Worm (Caenorhabditis elegans) whole organism, young adult: ENCODE results near the gene H12D21.6.

ENCODE experiments used
- B0261.1 ChIP-seq: sonication (generic microtip); optimal IDR thresholded peaks from 2 replicates; lab custom pipeline; 2016; ENCODE audit warnings: mild to moderate bottlenecking, missing genetic modification characterization, moderate library complexity, missing compliant biosample characterization
- C06A6.2 ChIP-seq: fragments of 200-800 bp; sonication (Bioruptor generic); conservative IDR thresholded peaks from 2 replicates; pipeline ENCODE4 v1.3.6; 2022; ENCODE audit warnings: missing genetic modification characterization, missing compliant biosample characterization
- D2030.7 ChIP-seq: fragments of 200-800 bp; sonication (Bioruptor generic); IDR thresholded peaks from 2 replicates; pipeline ENCODE4 v1.3.6; 2022; ENCODE audit warnings: missing genetic modification reagents, missing genetic modification characterization, missing compliant biosample characterization
- F22D6.2 ChIP-seq: sonication (generic microtip); optimal IDR thresholded peaks from 2 replicates; lab custom pipeline; 2016; ENCODE audit warnings: mild to moderate bottlenecking, missing genetic modification characterization, missing compliant biosample characterization
- F33H1.4 ChIP-seq: fragments of 200-800 bp; sonication (Bioruptor generic); IDR thresholded peaks from 2 replicates; pipeline ENCODE4 v1.3.6; 2022; ENCODE audit warnings: missing genetic modification reagents, missing genetic modification characterization, missing compliant biosample characterization
- F37B4.10 ChIP-seq: fragments of 200-800 bp; sonication (Bioruptor generic); IDR thresholded peaks from 2 replicates; pipeline ENCODE4 v1.3.6; 2022; ENCODE audit warnings: missing genetic modification characterization, missing compliant biosample characterization
- F52B5.7 ChIP-seq: sonication (generic microtip); optimal IDR thresholded peaks from 2 replicates; lab custom pipeline; 2016; ENCODE audit warnings: mild to moderate bottlenecking, missing genetic modification characterization, missing compliant biosample characterization
- F57A8.1 ChIP-seq: fragments of 200-800 bp; sonication (Bioruptor generic); optimal IDR thresholded peaks from 2 replicates; lab custom pipeline; 2018; ENCODE audit warnings: mild to moderate bottlenecking, missing genetic modification characterization, moderate library complexity, missing compliant biosample characterization
- T07F8.4 ChIP-seq: sonication (generic microtip); optimal IDR thresholded peaks from 2 replicates; lab custom pipeline; 2016; ENCODE audit warnings: mild to moderate bottlenecking, missing genetic modification characterization, moderate library complexity, missing compliant biosample characterization
- T26A5.8 ChIP-seq: sonication (generic microtip); optimal IDR thresholded peaks from 2 replicates; lab custom pipeline; 2016; ENCODE audit warnings: missing genetic modification characterization, missing compliant biosample characterization
- Y67H2A.10 ChIP-seq: fragments of 200-800 bp; sonication (Bioruptor generic); conservative IDR thresholded peaks from 2 replicates; pipeline ENCODE4 v1.3.6; 2022; ENCODE audit warnings: missing genetic modification reagents, missing genetic modification characterization, missing compliant biosample characterization
- athp-1 ChIP-seq: sonication (generic microtip); optimal IDR thresholded peaks from 2 replicates; lab custom pipeline; 2017; ENCODE audit warnings: mild to moderate bottlenecking, missing genetic modification characterization, missing compliant biosample characterization
- attf-6 ChIP-seq: fragments of 200-800 bp; sonication (Bioruptor generic); IDR thresholded peaks from 2 replicates; pipeline ENCODE4 v1.3.6; 2022; ENCODE audit warnings: missing genetic modification reagents, missing genetic modification characterization, missing compliant biosample characterization
- ceh-91 ChIP-seq: fragments of 200-800 bp; sonication (Bioruptor generic); IDR thresholded peaks from 2 replicates; pipeline ENCODE4 v1.3.6; 2022; ENCODE audit warnings: missing genetic modification reagents, missing genetic modification characterization, missing compliant biosample characterization
- chd-7 ChIP-seq: sonication (generic microtip); optimal IDR thresholded peaks from 2 replicates; lab custom pipeline; 2016; ENCODE audit warnings: mild to moderate bottlenecking, missing genetic modification characterization, moderate library complexity, missing compliant biosample characterization
- dox-1 ChIP-seq: fragments of 200-800 bp; sonication (Bioruptor generic); IDR thresholded peaks from 2 replicates; pipeline ENCODE4 v1.3.6; 2022; ENCODE audit warnings: missing genetic modification reagents, missing genetic modification characterization, missing compliant biosample characterization
- efl-1 ChIP-seq: fragments of 150-350 bp; optimal IDR thresholded peaks from 2 replicates; lab custom pipeline; 2014; ENCODE audit warnings: missing biosample characterization, missing genetic modification reagents, missing genetic modification characterization
- gei-17 ChIP-seq: fragments of 200-800 bp; sonication (Bioruptor generic); optimal IDR thresholded peaks from 2 replicates; lab custom pipeline; 2018; ENCODE audit warnings: mild to moderate bottlenecking, missing genetic modification characterization, missing compliant biosample characterization
- hmg-1.2 ChIP-seq: fragments of 200-800 bp; sonication (Bioruptor generic); IDR thresholded peaks from 2 replicates; pipeline ENCODE4 v1.3.6; 2022; ENCODE audit warnings: missing genetic modification reagents, missing genetic modification characterization, missing compliant biosample characterization
- hrde-1 ChIP-seq: sonication (generic microtip); optimal IDR thresholded peaks from 2 replicates; lab custom pipeline; 2016; ENCODE audit warnings: missing genetic modification characterization, mild to moderate bottlenecking, missing compliant biosample characterization, moderate library complexity, missing genotype, missing genetic modification reagents, borderline replicate concordance
- hsf-1 ChIP-seq: fragments of 200-800 bp; sonication (Bioruptor generic); IDR thresholded peaks from 2 replicates; pipeline ENCODE4 v1.3.6; 2022; ENCODE audit warnings: missing genetic modification reagents, missing genetic modification characterization, missing compliant biosample characterization
- lin-26 ChIP-seq: fragments of 200-800 bp; sonication (Bioruptor generic); IDR thresholded peaks from 2 replicates; pipeline ENCODE4 v1.3.6; 2022; ENCODE audit warnings: missing genetic modification reagents, missing genetic modification characterization, missing compliant biosample characterization
- lin-54 ChIP-seq: fragments of 200-800 bp; sonication (Bioruptor generic); optimal IDR thresholded peaks from 2 replicates; lab custom pipeline; 2018; ENCODE audit warnings: mild to moderate bottlenecking, missing genetic modification characterization, missing compliant biosample characterization
- lir-1 ChIP-seq: fragments of 200-800 bp; sonication (Bioruptor generic); conservative IDR thresholded peaks from 2 replicates; pipeline ENCODE4 v1.3.6; 2022; ENCODE audit warnings: missing genetic modification reagents, missing genetic modification characterization, missing compliant biosample characterization
- lsy-27 ChIP-seq: sonication (generic microtip); optimal IDR thresholded peaks from 2 replicates; lab custom pipeline; 2017; ENCODE audit warnings: missing genetic modification characterization, mild to moderate bottlenecking, missing compliant biosample characterization, antibody characterized with exemption, missing genotype, borderline replicate concordance; ENCODE audit not compliant: insufficient read depth
- madf-3 ChIP-seq: fragments of 200-800 bp; sonication (Bioruptor generic); IDR thresholded peaks from 2 replicates; pipeline ENCODE4 v1.3.6; 2022; ENCODE audit warnings: missing genetic modification reagents, missing genetic modification characterization, missing compliant biosample characterization
- madf-8 ChIP-seq: fragments of 200-800 bp; sonication (Bioruptor generic); conservative IDR thresholded peaks from 2 replicates; pipeline ENCODE4 v1.3.6; 2022; ENCODE audit warnings: missing genetic modification reagents, missing genetic modification characterization, missing compliant biosample characterization
- mes-4 ChIP-seq: sonication (generic microtip); optimal IDR thresholded peaks from 2 replicates; lab custom pipeline; 2016; ENCODE audit warnings: missing genotype, missing genetic modification characterization, missing compliant biosample characterization
- nhr-80 ChIP-seq: sonication (generic microtip); optimal IDR thresholded peaks from 2 replicates; lab custom pipeline; 2016; ENCODE audit warnings: missing genetic modification characterization, missing compliant biosample characterization
- nhr-90 ChIP-seq: sonication (generic microtip); optimal IDR thresholded peaks from 2 replicates; lab custom pipeline; 2016; ENCODE audit warnings: missing genotype, mild to moderate bottlenecking, missing genetic modification characterization, missing compliant biosample characterization
- pha-4 ChIP-seq: fragments of 150-350 bp; sonication (generic microtip); optimal IDR thresholded peaks from 2 replicates; lab custom pipeline; 2014; ENCODE audit warnings: missing biosample characterization, missing genetic modification reagents, missing genetic modification characterization
- rpc-1 ChIP-seq, 2 experiments: fragments of 150-350 bp in 1 of 2; sonication (generic microtip) in 1 of 2; optimal IDR thresholded peaks; 2 replicates each; lab custom pipeline; 2014 to 2018; ENCODE audit warnings: missing biosample characterization in 1 of 2, missing genetic modification characterization in 1 of 2, missing genetic modification reagents in 1 of 2, missing genotype in 1 of 2
- snpc-1.1 ChIP-seq: sonication (generic microtip); optimal IDR thresholded peaks from 2 replicates; lab custom pipeline; 2017; ENCODE audit warnings: missing genetic modification characterization, mild to moderate bottlenecking, missing compliant biosample characterization, antibody characterized with exemption, moderate library complexity, missing genotype, missing genetic modification reagents; ENCODE audit not compliant: insufficient read depth
- snpc-1.3 ChIP-seq: sonication (generic microtip); optimal IDR thresholded peaks from 2 replicates; lab custom pipeline; 2017; ENCODE audit warnings: missing genetic modification characterization, mild to moderate bottlenecking, missing compliant biosample characterization, antibody characterized with exemption, moderate library complexity, missing genotype, missing genetic modification reagents; ENCODE audit not compliant: insufficient read depth
- snpc-4 ChIP-seq, 5 experiments: fragments of 150-350 bp in 1 of 5; sonication (generic microtip) in 4 of 5; optimal IDR thresholded peaks; 2 replicates each; lab custom pipeline; 2014 to 2018; ENCODE audit warnings: missing genetic modification characterization in 5 of 5, missing biosample characterization in 3 of 5, antibody characterized with exemption in 2 of 5, mild to moderate bottlenecking in 2 of 5, missing compliant biosample characterization in 2 of 5, missing genotype in 2 of 5, moderate library complexity in 2 of 5, missing genetic modification reagents in 1 of 5
- tbp1 ChIP-seq: fragments of 200-800 bp; sonication (Bioruptor generic); optimal IDR thresholded peaks from 2 replicates; lab custom pipeline; 2018; ENCODE audit warnings: mild to moderate bottlenecking, missing genetic modification characterization, missing compliant biosample characterization
- ztf-26 ChIP-seq: sonication (generic microtip); optimal IDR thresholded peaks from 2 replicates; lab custom pipeline; 2017; ENCODE audit warnings: missing genetic modification characterization, missing compliant biosample characterization
- ztf-28 ChIP-seq: fragments of 200-800 bp; sonication (Bioruptor generic); IDR thresholded peaks from 2 replicates; pipeline ENCODE4 v1.3.6; 2022; ENCODE audit warnings: missing genetic modification reagents, missing genetic modification characterization, missing compliant biosample characterization

H12D21.6 gene

ce11 chrV:14855626-14856025 is 42.0 kb downstream of the H12D21.6 start (continued):
- TF ChIP-seq B0261.1 (tag; lab: Kevin White, UChicago) (peak; percentile 87), lin-54 (no peak), efl-1 (no peak), F37B4.10 (no peak), F52B5.7 (peak; percentile 47), Y67H2A.10 (GFP tag; lab: Robert Waterston, UW) (no peak), lin-26 (GFP tag; lab: Robert Waterston, UW) (peak; percentile 82), lir-1 (no peak), D2030.7 (GFP tag; lab: Robert Waterston, UW) (peak; percentile 48; the same call in 1 of the 2 replicates), athp-1 (tag; lab: Kevin White, UChicago) (peak; percentile 9), C06A6.2 (GFP tag; lab: Robert Waterston, UW) (no peak), hmg-1.2 (GFP tag; lab: Robert Waterston, UW) (peak; percentile 68), F22D6.2 (tag; lab: Kevin White, UChicago) (no peak), lsy-27 (tag; lab: Kevin White, UChicago) (no peak), hrde-1 (tag; lab: Kevin White, UChicago) (no peak), tbp1 (GFP tag; lab: Kevin White, UChicago) (peak; percentile 92), nhr-90 (tag; lab: Kevin White, UChicago) (peak; percentile 67), ceh-91 (GFP tag; lab: Robert Waterston, UW) (no peak), snpc-1.3 (tag; lab: Kevin White, UChicago) (peak; percentile 39), gei-17 (GFP tag; lab: Kevin White, UChicago) (no peak), F33H1.4 (GFP tag; lab: Robert Waterston, UW) (peak; percentile 17; the same call in 1 of the 2 replicates), snpc-4 (GFP tag; optimal IDR thresholded peaks at IDR 0.05; lab: Kevin White, UChicago) (no peak), snpc-4 (tag; optimal IDR thresholded peaks at IDR 0.05; lab: Kevin White, UChicago) (peak; percentile 76 to 89 (median 82)), hsf-1 (GFP tag; lab: Robert Waterston, UW) (no peak), T07F8.4 (tag; lab: Kevin White, UChicago) (peak; percentile 31), ztf-28 (GFP tag; lab: Robert Waterston, UW) (no peak), snpc-1.1 (tag; lab: Kevin White, UChicago) (peak; percentile 88), rpc-1 (optimal IDR thresholded peaks at IDR 0.05; lab: Kevin White, UChicago) (peak; percentile 72), rpc-1 (tag; optimal IDR thresholded peaks at IDR 0.05; lab: Kevin White, UChicago) (peak; percentile 75), mes-4 (tag; lab: Kevin White, UChicago) (peak; percentile 23), dox-1 (GFP tag; lab: Robert Waterston, UW) (no peak), F57A8.1 (GFP tag; lab: Kevin White, UChicago) (no peak), nhr-80 (tag; lab: Kevin White, UChicago) (no peak), pha-4 (tag; lab: Kevin White, UChicago) (no peak), attf-6 (GFP tag; lab: Robert Waterston, UW) (no peak), T26A5.8 (no peak), ztf-26 (tag; lab: Kevin White, UChicago) (no peak), madf-3 (GFP tag; lab: Robert Waterston, UW) (0 out of 2 replicates have a peak, but pooled peaks have one; percentile 78), madf-8 (GFP tag; lab: Robert Waterston, UW) (no peak), chd-7 (tag; lab: Kevin White, UChicago) (peak; percentile 39)
